Fruit fly (Drosophila melanogaster): ENCODE measurements around the gene CG46317.
A peak's percentile ranks its signal among the peaks of the same experiment; 100 is the strongest.

The CG46317 gene

DNA sequence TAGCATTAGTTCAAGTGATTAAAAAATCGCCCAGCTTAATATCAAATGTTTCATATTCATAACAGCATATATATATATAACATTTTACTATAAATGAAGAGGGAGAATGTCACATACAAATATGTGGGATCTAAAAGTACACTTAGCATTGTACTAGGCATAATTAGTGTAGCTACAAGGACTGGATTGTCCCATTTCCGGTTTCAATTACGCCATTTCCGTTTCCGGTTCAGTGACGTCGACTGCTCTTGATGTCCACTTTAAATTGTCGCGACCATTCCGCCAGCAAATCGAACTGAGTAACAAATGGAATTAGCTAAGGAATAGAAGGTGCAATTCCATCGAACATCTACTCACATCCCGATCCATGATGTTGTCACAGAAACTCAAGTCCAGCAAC, 26.6 kb upstream of the CG46317 start:
- TF ChIP-seq CG8478 (optimal IDR thresholded peaks at IDR 0.05) = no peak
- TF ChIP-seq CTCF (optimal IDR thresholded peaks at IDR 0.05) = no peak

DNA sequence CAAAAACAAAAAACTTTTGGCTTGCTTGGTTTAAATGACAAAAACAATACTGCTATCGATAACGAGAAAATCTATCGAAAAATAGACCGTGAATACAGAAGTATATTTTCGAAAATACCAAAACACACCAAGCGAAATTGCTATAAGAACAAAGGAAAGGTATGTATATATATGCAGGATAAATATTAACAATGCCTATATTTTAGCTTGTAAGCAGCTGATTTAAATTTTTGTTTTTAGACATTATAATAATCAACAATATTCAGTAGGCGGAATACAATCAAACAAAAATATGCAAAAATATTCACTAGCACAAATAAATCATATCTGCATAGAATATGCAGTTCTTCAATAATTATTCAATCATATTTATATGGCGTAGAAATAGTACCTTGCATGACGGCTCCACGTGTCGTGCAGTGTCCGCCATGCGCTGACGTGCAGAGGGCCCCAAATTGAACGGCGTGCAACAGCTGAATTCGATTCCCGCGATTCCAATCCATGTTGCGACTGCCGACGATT, 23.1 kb upstream of the CG46317 start, which contains the start of the genes Fbxl4 and Dus2:
TSS of gene Fbxl4 (minus strand) at position 51 of the 522 bp plus-strand sequence.
TSS of gene Dus2 (plus strand) at position 116 of the 522 bp plus-strand sequence.
- TF ChIP-seq CTCF (optimal IDR thresholded peaks at IDR 0.05) = no peak
- TF ChIP-seq CG8478 (optimal IDR thresholded peaks at IDR 0.05) = no peak

DNA sequence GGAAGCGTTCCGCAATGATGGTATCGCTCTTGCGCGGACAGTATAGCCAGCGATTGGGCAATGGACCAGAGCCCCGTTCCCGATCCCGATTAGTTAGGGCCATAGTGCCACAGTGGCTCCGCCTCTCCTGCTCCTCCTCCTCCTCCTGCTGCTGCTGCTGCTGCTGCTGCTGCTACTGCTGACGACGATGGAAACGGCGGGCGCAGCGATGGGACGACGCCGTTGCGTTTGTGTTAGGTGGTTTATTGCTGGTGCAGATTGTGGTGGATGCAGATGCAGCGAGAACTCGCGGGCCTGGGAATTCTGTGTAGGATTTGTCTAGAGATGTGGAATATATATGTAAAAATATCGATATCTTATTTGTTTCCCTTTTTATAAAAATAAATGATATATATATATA, 18.5 kb upstream of the CG46317 start, which contains the start of gene mRNA-cap:
TSS of gene mRNA-cap (minus strand) at position 344 of the 400 bp plus-strand sequence.
- no peak for TF ChIP-seq CG8478 (optimal IDR thresholded peaks at IDR 0.05)
- TF ChIP-seq CTCF (optimal IDR thresholded peaks at IDR 0.05) = no peak

DNA sequence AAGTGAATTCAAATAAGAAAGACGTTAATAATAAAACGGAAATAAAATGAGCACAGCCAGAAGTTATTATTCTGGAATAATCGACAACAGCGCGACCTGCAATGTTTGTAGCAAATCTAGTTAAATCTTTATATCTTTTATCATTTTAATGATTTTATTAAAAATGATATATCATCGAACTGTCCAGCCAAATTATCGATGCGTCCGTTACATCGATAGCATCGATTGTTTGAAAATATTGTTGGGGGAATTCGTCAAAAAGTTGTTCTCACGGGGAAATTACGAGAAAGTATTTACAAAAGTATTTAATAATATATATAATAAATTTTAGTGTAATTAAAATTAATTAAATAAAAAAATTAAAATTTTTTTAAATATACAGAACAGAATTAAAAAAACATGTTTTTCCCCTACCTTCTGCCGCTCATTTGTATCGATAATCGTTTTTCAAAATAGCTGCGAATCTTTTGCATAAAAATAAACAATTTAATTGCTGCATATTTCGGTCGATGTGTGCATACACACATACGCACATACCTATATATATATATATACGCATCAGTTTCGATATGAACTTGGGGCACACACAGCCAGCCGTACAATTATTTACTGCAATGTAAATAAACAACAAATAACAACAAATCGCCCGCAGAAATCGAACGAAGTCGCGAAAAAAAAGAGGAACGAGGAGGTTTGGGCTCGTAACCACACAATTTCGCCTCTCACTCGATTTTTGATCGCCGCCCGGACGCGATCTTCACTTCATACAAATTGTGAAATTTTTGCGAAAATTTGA, 17.9 kb upstream of the CG46317 start, which contains the start of gene CG32599:
TSS of gene CG32599 (plus strand) at position 746 of the 796 bp plus-strand sequence.
- no peak for TF ChIP-seq CG8478 (optimal IDR thresholded peaks at IDR 0.05)
- no peak for TF ChIP-seq CTCF (optimal IDR thresholded peaks at IDR 0.05)

DNA sequence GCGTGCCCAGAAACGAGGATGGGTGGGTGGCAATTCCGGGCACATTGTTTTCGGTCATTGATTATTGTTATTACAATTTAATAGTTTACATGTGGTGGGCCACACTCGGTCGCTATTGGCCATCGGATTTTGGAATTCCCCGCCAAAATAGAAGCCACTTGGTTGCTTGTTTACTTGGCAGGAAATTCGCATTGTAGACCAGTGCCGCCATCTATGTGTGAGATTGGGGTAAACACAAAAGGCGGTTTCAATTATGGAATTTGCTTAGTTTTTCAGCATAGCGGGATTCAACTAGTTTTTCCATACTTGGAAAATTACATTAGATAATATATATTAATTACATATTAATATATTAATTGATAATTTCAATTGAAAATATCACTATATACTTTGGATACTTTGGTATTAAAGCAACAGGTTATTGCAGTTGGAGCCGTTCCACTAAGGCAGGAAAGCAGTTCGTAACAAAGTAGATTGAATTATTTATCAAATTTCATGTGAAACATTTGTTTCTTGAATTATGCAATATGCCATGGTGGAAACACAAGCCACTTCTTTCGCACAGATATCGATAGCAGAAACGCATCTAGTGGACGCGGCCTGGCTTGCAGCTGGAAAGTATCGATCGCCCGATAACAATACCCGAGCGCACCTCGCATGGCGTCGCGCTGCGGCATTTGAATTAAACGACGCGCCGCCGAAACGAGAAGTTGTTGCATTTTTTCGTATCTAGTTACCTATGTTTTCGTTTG, 13.8 kb upstream of the CG46317 start, which contains the start of gene mud:
TSS of gene mud (plus strand) at position 698 of the 752 bp plus-strand sequence.
- TF ChIP-seq CG8478 (optimal IDR thresholded peaks at IDR 0.05) = no peak
- peak; percentile 74 to 85 for TF ChIP-seq CTCF (optimal IDR thresholded peaks at IDR 0.05)

DNA sequence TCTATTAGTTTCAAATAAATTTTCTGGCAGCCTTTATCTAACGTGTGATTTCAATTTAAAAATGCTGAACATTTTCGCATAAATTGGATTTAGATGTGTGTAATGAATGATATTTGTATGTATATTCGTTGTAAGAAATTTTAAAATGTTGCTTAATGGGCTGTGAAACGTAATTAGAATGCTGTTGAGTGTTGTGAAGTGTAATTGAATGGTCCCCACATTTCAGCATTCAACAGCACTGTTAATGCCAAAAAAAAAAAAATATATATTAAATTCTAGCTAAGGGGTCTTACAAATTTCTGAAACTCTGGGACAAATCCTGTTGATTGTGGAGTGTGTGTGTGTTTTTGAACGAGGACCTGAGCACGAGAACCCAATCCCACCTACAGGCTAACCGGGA, 4.1 kb downstream of the CG46317 start:
- TF ChIP-seq CG8478 (optimal IDR thresholded peaks at IDR 0.05) = no peak
- TF ChIP-seq CTCF (optimal IDR thresholded peaks at IDR 0.05) = no peak

DNA sequence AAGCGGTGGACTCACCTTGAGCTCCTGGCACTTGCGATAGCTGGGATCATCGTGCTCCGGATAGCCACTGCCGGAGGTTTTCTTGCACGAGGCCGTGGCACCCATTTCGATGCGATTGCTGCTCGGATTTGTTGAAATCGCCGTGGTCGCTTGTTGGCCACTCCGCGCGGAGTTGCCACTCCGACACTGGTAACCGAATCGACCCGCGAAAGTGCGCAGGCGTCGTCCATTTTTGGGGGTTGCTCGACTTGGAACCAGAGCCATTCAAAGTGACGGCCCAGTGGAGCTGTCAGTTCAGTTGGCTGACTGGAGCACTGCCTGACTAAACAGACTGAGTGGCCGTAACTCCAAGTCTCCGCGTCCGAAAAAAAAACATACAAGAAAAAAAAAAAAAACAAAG, 5.1 kb downstream of the CG46317 start, which contains the start of the genes CG13404 and na:
TSS of gene CG13404 (minus strand) at position 176 of the 400 bp plus-strand sequence.
TSS of gene na (plus strand) at position 293 of the 400 bp plus-strand sequence.
- TF ChIP-seq CTCF (optimal IDR thresholded peaks at IDR 0.05) (no peak), CG8478 (optimal IDR thresholded peaks at IDR 0.05) (no peak)

DNA sequence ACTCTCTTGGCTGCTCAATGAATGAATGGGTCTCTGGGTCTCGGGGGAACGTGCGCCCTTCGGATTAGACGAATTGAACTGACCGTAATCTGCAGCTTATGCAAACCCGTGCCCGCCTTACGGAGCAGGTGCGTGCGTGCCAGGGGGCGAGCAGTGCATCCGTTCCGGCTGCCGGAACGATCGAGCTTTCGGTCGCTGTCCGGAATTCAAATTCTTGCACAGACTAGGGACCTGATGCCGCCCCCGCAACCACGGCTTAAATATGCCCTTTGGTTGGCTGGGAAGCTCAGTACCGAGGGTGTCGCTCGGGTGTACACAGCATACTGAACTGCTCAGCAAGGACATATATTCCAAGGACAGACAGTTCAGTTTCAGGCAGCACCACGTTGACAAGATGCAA, 16.4 kb downstream of the CG46317 start, which contains the start of gene Muc12Ea:
TSS of gene Muc12Ea (plus strand) at position 301 of the 400 bp plus-strand sequence.
- TF ChIP-seq CTCF (optimal IDR thresholded peaks at IDR 0.05) = no peak
- TF ChIP-seq CG8478 (optimal IDR thresholded peaks at IDR 0.05) = no peak

DNA sequence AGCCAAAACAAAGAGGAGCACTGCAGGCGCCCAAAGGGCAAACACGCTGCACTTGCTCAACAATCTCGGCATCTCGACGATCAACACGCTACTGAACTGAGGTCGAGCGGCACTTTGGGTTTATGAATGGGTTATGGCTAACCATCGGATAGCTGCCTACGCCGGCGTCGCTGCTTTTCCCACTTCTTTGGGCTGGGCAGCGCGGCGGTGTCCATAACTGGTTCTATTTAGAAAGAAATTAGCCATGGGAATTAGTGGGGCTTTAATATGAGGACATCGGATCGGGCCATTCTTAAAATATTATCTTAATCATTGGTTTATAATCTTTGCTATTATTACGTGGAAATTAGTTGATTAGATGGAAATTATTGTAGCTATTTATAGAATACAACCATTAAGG, 28.3 kb downstream of the CG46317 start, which contains the start of gene CG9400:
TSS of gene CG9400 (minus strand) at position 101 of the 400 bp plus-strand sequence.
- TF ChIP-seq CG8478 (optimal IDR thresholded peaks at IDR 0.05) = no peak
- TF ChIP-seq CTCF (optimal IDR thresholded peaks at IDR 0.05) = no peak

All from S2 (cell line).